Worm (Caenorhabditis elegans) whole organism, L2 larva: ENCODE data around the gene R02D5.9.

ENCODE experiments used
- C34F6.9 ChIP-seq: fragments of 150-350 bp; optimal IDR thresholded peaks from 2 replicates; lab custom pipeline; 2014; ENCODE audit warnings: missing biosample characterization, missing genetic modification characterization
- F13H6.1 ChIP-seq: sonication (generic microtip); optimal IDR thresholded peaks from 2 replicates; lab custom pipeline; 2016; ENCODE audit warnings: missing genetic modification characterization, missing compliant biosample characterization
- R02D3.7 ChIP-seq: fragments of 150-350 bp; optimal IDR thresholded peaks from 2 replicates; lab custom pipeline; 2014; ENCODE audit warnings: missing biosample characterization, missing genetic modification characterization
- Y55F3AM.14 ChIP-seq: fragments of 200-800 bp; sonication (Bioruptor generic); optimal IDR thresholded peaks from 2 replicates; lab custom pipeline; 2018; ENCODE audit warnings: mild to moderate bottlenecking, missing genetic modification characterization, missing compliant biosample characterization
- ZK546.5 ChIP-seq: sonication (generic microtip); optimal IDR thresholded peaks from 2 replicates; lab custom pipeline; 2017; ENCODE audit warnings: missing biosample characterization, missing genetic modification characterization
- alr-1 ChIP-seq: fragments of 150-350 bp; optimal IDR thresholded peaks from 2 replicates; lab custom pipeline; 2014; ENCODE audit warnings: missing biosample characterization, missing genetic modification characterization
- aly-2 ChIP-seq: fragments of 150-350 bp; optimal IDR thresholded peaks from 2 replicates; lab custom pipeline; 2014; ENCODE audit warnings: missing biosample characterization, missing genetic modification characterization
- ama-1 ChIP-seq: fragments of 150-350 bp; optimal IDR thresholded peaks from 2 replicates; lab custom pipeline; 2018; ENCODE audit warnings: inconsistent platforms
- blmp-1 ChIP-seq: sonication (generic microtip); optimal IDR thresholded peaks from 2 replicates; lab custom pipeline; 2017; ENCODE audit warnings: missing genetic modification characterization, mild to moderate bottlenecking, missing compliant biosample characterization, antibody characterized with exemption, moderate library complexity; ENCODE audit not compliant: insufficient read depth
- ceh-82 ChIP-seq: fragments of 150-350 bp; optimal IDR thresholded peaks from 2 replicates; lab custom pipeline; 2014; ENCODE audit warnings: missing biosample characterization, missing genetic modification characterization
- crh-2 ChIP-seq: sonication (generic microtip); optimal IDR thresholded peaks from 2 replicates; lab custom pipeline; 2017; ENCODE audit warnings: missing biosample characterization, missing genetic modification characterization
- dmd-4 ChIP-seq: sonication (generic microtip); optimal IDR thresholded peaks from 2 replicates; lab custom pipeline; 2017; ENCODE audit warnings: missing biosample characterization, missing genetic modification characterization
- egl-27 ChIP-seq: sonication (generic microtip); optimal IDR thresholded peaks from 3 replicates; lab custom pipeline; 2017; ENCODE audit warnings: missing biosample characterization, missing genetic modification reagents, missing genetic modification characterization
- elt-1 ChIP-seq: fragments of 150-350 bp; optimal IDR thresholded peaks from 2 replicates; lab custom pipeline; 2014; ENCODE audit warnings: missing biosample characterization, missing genetic modification characterization
- elt-3 ChIP-seq: sonication (generic microtip); optimal IDR thresholded peaks from 2 replicates; lab custom pipeline; 2017; ENCODE audit warnings: missing biosample characterization, missing genetic modification characterization
- fos-1 ChIP-seq: fragments of 150-350 bp; optimal IDR thresholded peaks from 2 replicates; lab custom pipeline; 2014; ENCODE audit warnings: missing biosample characterization, missing genetic modification characterization
- gmeb-1 ChIP-seq: fragments of 150-350 bp; optimal IDR thresholded peaks from 2 replicates; lab custom pipeline; 2014; ENCODE audit warnings: missing biosample characterization, missing genetic modification characterization
- lin-11 ChIP-seq: fragments of 150-350 bp; sonication (generic microtip); optimal IDR thresholded peaks from 2 replicates; lab custom pipeline; 2014; ENCODE audit warnings: missing biosample characterization, missing genetic modification characterization, inconsistent platforms, mixed read lengths
- lin-13 ChIP-seq: fragments of 150-350 bp; optimal IDR thresholded peaks from 2 replicates; lab custom pipeline; 2014; ENCODE audit warnings: missing biosample characterization, missing genetic modification reagents, missing genetic modification characterization
- lsy-2 ChIP-seq, 2 experiments: fragments of 150-350 bp in 1 of 2; sonication (generic microtip) in 1 of 2; optimal IDR thresholded peaks; 2 replicates each; lab custom pipeline; 2014 to 2017; ENCODE audit warnings: missing biosample characterization in 2 of 2, missing genetic modification characterization in 2 of 2
- mab-5 ChIP-seq: fragments of 150-350 bp; optimal IDR thresholded peaks from 2 replicates; lab custom pipeline; 2014; ENCODE audit warnings: missing biosample characterization, missing genetic modification characterization
- mbf-1 ChIP-seq: sonication (generic microtip); optimal IDR thresholded peaks from 2 replicates; lab custom pipeline; 2017; ENCODE audit warnings: missing biosample characterization, missing genetic modification characterization
- mdl-1 ChIP-seq, 2 experiments: fragments of 150-350 bp in 1 of 2; sonication (generic microtip) in 1 of 2; optimal IDR thresholded peaks; 2 replicates each; lab custom pipeline; 2017; ENCODE audit warnings: missing biosample characterization in 2 of 2, missing genetic modification characterization in 2 of 2
- nhr-10 ChIP-seq: sonication (generic microtip); optimal IDR thresholded peaks from 2 replicates; lab custom pipeline; 2017; ENCODE audit warnings: missing biosample characterization, missing genetic modification characterization
- nhr-11 ChIP-seq: fragments of 150-350 bp; optimal IDR thresholded peaks from 2 replicates; lab custom pipeline; 2014; ENCODE audit warnings: missing biosample characterization, missing genetic modification characterization
- nhr-12 ChIP-seq: fragments of 150-350 bp; optimal IDR thresholded peaks from 2 replicates; lab custom pipeline; 2014; ENCODE audit warnings: missing biosample characterization, missing genetic modification characterization
- nhr-129 ChIP-seq: fragments of 150-350 bp; optimal IDR thresholded peaks from 2 replicates; lab custom pipeline; 2014; ENCODE audit warnings: missing biosample characterization, missing genetic modification characterization
- nhr-21 ChIP-seq: fragments of 150-350 bp; optimal IDR thresholded peaks from 2 replicates; lab custom pipeline; 2014; ENCODE audit warnings: missing biosample characterization, missing genetic modification characterization
- nhr-23 ChIP-seq: fragments of 150-350 bp; optimal IDR thresholded peaks from 2 replicates; lab custom pipeline; 2014; ENCODE audit warnings: missing biosample characterization, missing genetic modification reagents, missing genetic modification characterization
- nhr-25 ChIP-seq: fragments of 150-350 bp; sonication (generic microtip); optimal IDR thresholded peaks from 3 replicates; lab custom pipeline; 2014; ENCODE audit warnings: missing biosample characterization, missing genetic modification characterization
- nhr-6 ChIP-seq: fragments of 150-350 bp; optimal IDR thresholded peaks from 2 replicates; lab custom pipeline; 2014; ENCODE audit warnings: missing biosample characterization, missing genetic modification characterization
- nhr-77 ChIP-seq: fragments of 150-350 bp; optimal IDR thresholded peaks from 2 replicates; lab custom pipeline; 2014; ENCODE audit warnings: missing biosample characterization, missing genetic modification characterization
- skn-1 ChIP-seq: sonication (generic microtip); optimal IDR thresholded peaks from 2 replicates; lab custom pipeline; 2017; ENCODE audit warnings: missing biosample characterization, missing genetic modification characterization
- sma-3 ChIP-seq: sonication (generic microtip); optimal IDR thresholded peaks from 2 replicates; lab custom pipeline; 2016; ENCODE audit warnings: missing genetic modification reagents, missing genetic modification characterization, missing compliant biosample characterization
- sma-9 ChIP-seq, 2 experiments: fragments of 150-350 bp in 1 of 2; sonication (generic microtip) in 1 of 2; optimal IDR thresholded peaks; 2 replicates each; lab custom pipeline; 2014 to 2016; ENCODE audit warnings: missing genetic modification characterization in 2 of 2, mild to moderate bottlenecking in 1 of 2, missing biosample characterization in 1 of 2, missing compliant biosample characterization in 1 of 2, missing genetic modification reagents in 1 of 2, moderate library complexity in 1 of 2
- snpc-4 ChIP-seq: fragments of 150-350 bp; optimal IDR thresholded peaks from 2 replicates; lab custom pipeline; 2014; ENCODE audit warnings: missing biosample characterization, missing genetic modification characterization
- unc-39 ChIP-seq: fragments of 150-350 bp; optimal IDR thresholded peaks from 2 replicates; lab custom pipeline; 2014; ENCODE audit warnings: missing biosample characterization, missing genetic modification characterization
- unc-55 ChIP-seq: fragments of 150-350 bp; sonication (generic microtip); optimal IDR thresholded peaks from 3 replicates; lab custom pipeline; 2014; ENCODE audit warnings: missing biosample characterization, missing genetic modification reagents, missing genetic modification characterization
- unc-62 ChIP-seq: fragments of 150-350 bp; optimal IDR thresholded peaks from 2 replicates; lab custom pipeline; 2014; ENCODE audit warnings: missing biosample characterization, missing genetic modification reagents, missing genetic modification characterization
- zag-1 ChIP-seq: fragments of 150-350 bp; optimal IDR thresholded peaks from 2 replicates; lab custom pipeline; 2014; ENCODE audit warnings: missing biosample characterization, missing genetic modification characterization
- ztf-1 ChIP-seq: fragments of 200-800 bp; sonication (Bioruptor generic); conservative IDR thresholded peaks from 2 replicates; pipeline ENCODE4 v1.3.6; 2022; ENCODE audit warnings: missing genetic modification characterization, missing compliant biosample characterization
- ztf-11 ChIP-seq: sonication (generic microtip); optimal IDR thresholded peaks from 2 replicates; lab custom pipeline; 2017; ENCODE audit warnings: missing biosample characterization, missing genetic modification characterization
- ztf-4 ChIP-seq: fragments of 150-350 bp; optimal IDR thresholded peaks from 2 replicates; lab custom pipeline; 2014; ENCODE audit warnings: missing biosample characterization, missing genetic modification characterization

The R02D5.9 gene

ce11 chrV:14530813-14531212 lies 19.9 kb upstream of the R02D5.9 start, which contains the start of gene kcnl-4:
TSS of gene kcnl-4 (plus strand) at chrV:14531113.
- TF ChIP-seq nhr-129 (tag; lab: Kevin White, UChicago) (no peak), crh-2 (tag; lab: Kevin White, UChicago) (no peak)

DNA sequence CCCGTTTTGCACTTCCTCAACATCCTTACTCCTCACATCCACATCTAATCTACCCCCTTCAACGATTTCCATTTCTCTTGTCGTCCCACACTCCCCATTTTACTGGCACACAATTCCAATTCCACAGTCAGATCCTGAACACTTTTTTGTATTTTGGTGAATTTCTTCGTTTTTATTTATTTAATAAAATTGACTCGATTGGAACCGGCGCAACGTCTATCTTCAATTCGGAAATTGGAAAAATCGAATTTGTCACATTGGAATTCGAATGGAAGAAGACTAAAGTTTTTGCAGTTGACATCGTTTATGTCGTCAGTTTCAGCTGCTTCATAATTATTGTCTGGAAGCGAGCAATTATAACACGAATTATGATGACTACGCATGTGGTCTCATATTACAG lies 16.3 kb upstream of the R02D5.9 start:
- TF ChIP-seq nhr-25 (no peak), unc-39 (tag; lab: Kevin White, UChicago) (no peak), Y55F3AM.14 (GFP tag; lab: Kevin White, UChicago) (no peak), mab-5 (tag; lab: Kevin White, UChicago) (no peak), alr-1 (tag; lab: Kevin White, UChicago) (no peak), mbf-1 (tag; lab: Kevin White, UChicago) (no peak), gmeb-1 (no peak), nhr-6 (no peak), elt-1 (tag; lab: Kevin White, UChicago) (no peak), C34F6.9 (tag; lab: Kevin White, UChicago) (no peak), ztf-4 (tag; lab: Kevin White, UChicago) (no peak), zag-1 (tag; lab: Kevin White, UChicago) (no peak), elt-3 (tag; lab: Kevin White, UChicago) (no peak), skn-1 (tag; lab: Kevin White, UChicago) (no peak), nhr-10 (tag; lab: Kevin White, UChicago) (no peak), dmd-4 (no peak), ceh-82 (no peak), snpc-4 (tag; lab: Kevin White, UChicago) (no peak), crh-2 (tag; lab: Kevin White, UChicago) (no peak), sma-3 (GFP tag; lab: Kevin White, UChicago) (no peak)

DNA sequence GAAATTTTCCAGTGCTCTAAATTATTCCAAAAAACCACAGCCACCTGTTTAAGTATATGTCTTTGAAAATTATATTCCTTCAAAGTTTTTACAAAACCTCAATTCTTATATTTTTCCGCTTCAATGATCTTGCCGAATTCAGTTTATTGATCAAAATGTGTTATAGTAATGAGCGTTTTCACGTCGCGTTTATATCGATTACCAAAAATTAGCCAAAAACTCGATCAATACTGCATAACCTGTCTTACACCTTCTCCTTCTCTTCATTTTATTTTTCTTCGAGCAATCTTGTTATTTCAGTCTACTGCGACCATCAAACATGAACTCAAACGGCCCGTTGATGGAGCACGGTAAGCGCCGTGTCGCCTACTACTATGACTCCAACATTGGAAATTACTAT lies 14.2 kb upstream of the R02D5.9 start, which contains the start of gene hda-1:
Gene hda-1 (plus strand): TSS at position 301 of the 400 bp plus-strand sequence.
- TF ChIP-seq R02D3.7 (tag; lab: Kevin White, UChicago) (no peak), unc-55 (GFP tag; lab: Kevin White, UChicago) (no peak), ztf-11 (no peak), ztf-4 (tag; lab: Kevin White, UChicago) (no peak), ama-1 (no peak), gmeb-1 (no peak), crh-2 (tag; lab: Kevin White, UChicago) (no peak), nhr-25 (no peak), lsy-2 (tag; optimal IDR thresholded peaks at IDR 0.05; lab: Kevin White, UChicago) (no peak), dmd-4 (no peak), nhr-23 (tag; lab: Kevin White, UChicago) (no peak), aly-2 (tag; lab: Kevin White, UChicago) (no peak), zag-1 (tag; lab: Kevin White, UChicago) (no peak), nhr-12 (no peak), sma-3 (GFP tag; lab: Kevin White, UChicago) (no peak), nhr-10 (tag; lab: Kevin White, UChicago) (no peak), C34F6.9 (tag; lab: Kevin White, UChicago) (no peak), lin-11 (tag; lab: Kevin White, UChicago) (no peak), ZK546.5 (tag; lab: Kevin White, UChicago) (no peak), snpc-4 (tag; lab: Kevin White, UChicago) (no peak)
- TF ChIP-seq, all 48 proteins: peak for 0

DNA sequence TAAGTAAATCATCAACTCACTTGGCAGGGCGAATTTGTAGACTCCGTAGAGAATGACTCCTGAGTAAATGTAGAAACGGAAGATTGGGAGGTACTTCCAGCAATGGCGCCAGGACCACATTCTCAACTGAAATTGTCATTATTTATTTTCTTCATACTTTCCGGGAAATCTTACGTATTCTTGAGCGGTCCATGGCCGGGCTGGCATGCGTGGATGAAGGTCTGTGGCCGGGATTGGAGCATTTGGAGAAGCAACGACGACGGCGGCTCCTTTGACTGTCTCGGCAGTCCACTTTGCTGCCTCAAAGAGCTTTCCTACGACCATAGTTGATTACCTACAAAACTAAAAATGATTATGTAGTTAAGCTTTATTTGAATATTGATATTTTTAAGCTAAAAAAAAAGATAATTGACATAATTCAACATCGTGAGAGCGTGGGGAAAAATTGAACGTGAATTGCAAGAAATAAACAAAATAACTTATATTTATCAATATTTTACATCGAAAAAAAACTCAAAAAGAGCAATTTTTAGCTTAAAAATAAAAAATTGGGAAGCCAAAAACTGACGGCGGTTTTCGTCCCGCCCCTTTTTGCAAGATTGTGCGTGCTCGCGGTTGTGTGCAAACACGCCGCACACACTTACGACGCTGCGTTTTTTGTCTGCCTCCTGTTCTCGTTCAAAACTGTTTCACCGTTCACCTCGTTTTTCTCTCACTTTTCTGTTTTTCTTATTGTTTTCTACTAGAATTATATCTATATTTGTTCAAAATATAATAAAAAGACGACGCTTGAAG lies 13.1 kb upstream of the R02D5.9 start, which contains the start of gene ril-1:
Gene ril-1 (minus strand): TSS at position 342 of the 795 bp plus-strand sequence.
- TF ChIP-seq F13H6.1 (tag; lab: Kevin White, UChicago) (peak; percentile 34), nhr-12 (no peak), blmp-1 (tag; lab: Kevin White, UChicago) (no peak), unc-55 (GFP tag; lab: Kevin White, UChicago) (peak; percentile 74), crh-2 (tag; lab: Kevin White, UChicago) (peak; percentile 27), nhr-77 (tag; lab: Kevin White, UChicago) (no peak), nhr-23 (tag; lab: Kevin White, UChicago) (no peak), ztf-1 (GFP tag; lab: Robert Waterston, UW) (no peak), unc-62 (GFP tag; lab: Kevin White, UChicago) (no peak), dmd-4 (no peak), nhr-21 (tag; lab: Kevin White, UChicago) (peak; percentile 10), aly-2 (tag; lab: Kevin White, UChicago) (no peak), C34F6.9 (tag; lab: Kevin White, UChicago) (peak; percentile 23), elt-3 (tag; lab: Kevin White, UChicago) (no peak), ZK546.5 (tag; lab: Kevin White, UChicago) (no peak), egl-27 (tag; lab: Kevin White, UChicago) (no peak), Y55F3AM.14 (GFP tag; lab: Kevin White, UChicago) (no peak), sma-9 (GFP tag; optimal IDR thresholded peaks at IDR 0.05; lab: Kevin White, UChicago) (no peak), sma-9 (tag; optimal IDR thresholded peaks at IDR 0.05; lab: Kevin White, UChicago) (no peak), skn-1 (tag; lab: Kevin White, UChicago) (peak; percentile 60), ztf-11 (no peak), unc-39 (tag; lab: Kevin White, UChicago) (no peak), lin-13 (GFP tag; lab: Kevin White, UChicago) (peak; percentile 20), mab-5 (tag; lab: Kevin White, UChicago) (no peak), fos-1 (tag; lab: Kevin White, UChicago) (peak; percentile 35), nhr-11 (tag; lab: Kevin White, UChicago) (no peak), mdl-1 (tag; optimal IDR thresholded peaks at IDR 0.05; lab: Kevin White, UChicago) (no peak), lsy-2 (tag; optimal IDR thresholded peaks at IDR 0.05; lab: Kevin White, UChicago) (peak in 1 of 2 experiments; percentile 52), sma-3 (GFP tag; lab: Kevin White, UChicago) (peak; percentile 47)
